Worm (Caenorhabditis elegans) whole organism, L2 larva: ENCODE measurements around the gene F29A7.6.

Source experiments
- R02D3.7 ChIP-seq: fragments of 150-350 bp; optimal IDR thresholded peaks from 2 replicates; lab custom pipeline; 2014; ENCODE audit warnings: missing biosample characterization, missing genetic modification characterization
- Y55F3AM.14 ChIP-seq: fragments of 200-800 bp; sonication (Bioruptor generic); optimal IDR thresholded peaks from 2 replicates; lab custom pipeline; 2018; ENCODE audit warnings: mild to moderate bottlenecking, missing genetic modification characterization, missing compliant biosample characterization
- ama-1 ChIP-seq: fragments of 150-350 bp; optimal IDR thresholded peaks from 2 replicates; lab custom pipeline; 2018; ENCODE audit warnings: inconsistent platforms
- gmeb-1 ChIP-seq: fragments of 150-350 bp; optimal IDR thresholded peaks from 2 replicates; lab custom pipeline; 2014; ENCODE audit warnings: missing biosample characterization, missing genetic modification characterization
- lin-13 ChIP-seq: fragments of 150-350 bp; optimal IDR thresholded peaks from 2 replicates; lab custom pipeline; 2014; ENCODE audit warnings: missing biosample characterization, missing genetic modification reagents, missing genetic modification characterization
- mbf-1 ChIP-seq: sonication (generic microtip); optimal IDR thresholded peaks from 2 replicates; lab custom pipeline; 2017; ENCODE audit warnings: missing biosample characterization, missing genetic modification characterization
- nhr-23 ChIP-seq: fragments of 150-350 bp; optimal IDR thresholded peaks from 2 replicates; lab custom pipeline; 2014; ENCODE audit warnings: missing biosample characterization, missing genetic modification reagents, missing genetic modification characterization
- nhr-77 ChIP-seq: fragments of 150-350 bp; optimal IDR thresholded peaks from 2 replicates; lab custom pipeline; 2014; ENCODE audit warnings: missing biosample characterization, missing genetic modification characterization
- skn-1 ChIP-seq: sonication (generic microtip); optimal IDR thresholded peaks from 2 replicates; lab custom pipeline; 2017; ENCODE audit warnings: missing biosample characterization, missing genetic modification characterization
- sma-3 ChIP-seq: sonication (generic microtip); optimal IDR thresholded peaks from 2 replicates; lab custom pipeline; 2016; ENCODE audit warnings: missing genetic modification reagents, missing genetic modification characterization, missing compliant biosample characterization
- sma-9 ChIP-seq, 2 experiments: fragments of 150-350 bp in 1 of 2; sonication (generic microtip) in 1 of 2; optimal IDR thresholded peaks; 2 replicates each; lab custom pipeline; 2014 to 2016; ENCODE audit warnings: missing genetic modification characterization in 2 of 2, mild to moderate bottlenecking in 1 of 2, missing biosample characterization in 1 of 2, missing compliant biosample characterization in 1 of 2, missing genetic modification reagents in 1 of 2, moderate library complexity in 1 of 2
- unc-39 ChIP-seq: fragments of 150-350 bp; optimal IDR thresholded peaks from 2 replicates; lab custom pipeline; 2014; ENCODE audit warnings: missing biosample characterization, missing genetic modification characterization
- zag-1 ChIP-seq: fragments of 150-350 bp; optimal IDR thresholded peaks from 2 replicates; lab custom pipeline; 2014; ENCODE audit warnings: missing biosample characterization, missing genetic modification characterization

F29A7.6 gene

ce11 chrII:2702757-2703156, 49.7 kb downstream of the F29A7.6 start, which contains the start of gene sri-60:
Gene sri-60 (minus strand): TSS chrII:2702857.
- TF ChIP-seq sma-9 (GFP tag; optimal IDR thresholded peaks at IDR 0.05; lab: Kevin White, UChicago), result no peak
- TF ChIP-seq sma-9 (tag; optimal IDR thresholded peaks at IDR 0.05; lab: Kevin White, UChicago), result no peak
- TF ChIP-seq ama-1, result no peak
- no peak for TF ChIP-seq mbf-1 (tag; lab: Kevin White, UChicago)
- TF ChIP-seq zag-1, result no peak
- no peak for TF ChIP-seq sma-3 (GFP tag; lab: Kevin White, UChicago)
- TF ChIP-seq unc-39 (tag; lab: Kevin White, UChicago), result no peak
- no peak for TF ChIP-seq skn-1
- no peak for TF ChIP-seq Y55F3AM.14 (GFP tag; lab: Kevin White, UChicago)
- no peak for TF ChIP-seq gmeb-1
- no peak for TF ChIP-seq R02D3.7 (tag; lab: Kevin White, UChicago)
- no peak for TF ChIP-seq nhr-77 (tag; lab: Kevin White, UChicago)
- TF ChIP-seq nhr-23 (tag; lab: Kevin White, UChicago), result no peak
- TF ChIP-seq lin-13 (GFP tag; lab: Kevin White, UChicago), result no peak
